Worm (Caenorhabditis elegans) whole organism, L3 larva: ENCODE results near the gene ctf-4.

Experiments used
- ama-1 ChIP-seq: fragments of 150-350 bp; optimal IDR thresholded peaks from 2 replicates; lab custom pipeline; 2018
- ceh-28 ChIP-seq: fragments of 150-350 bp; optimal IDR thresholded peaks from 2 replicates; lab custom pipeline; 2014; ENCODE audit warnings: missing biosample characterization, missing genetic modification reagents, missing genetic modification characterization
- mdl-1 ChIP-seq: fragments of 150-350 bp; optimal IDR thresholded peaks from 2 replicates; lab custom pipeline; 2014; ENCODE audit warnings: missing biosample characterization, missing genetic modification characterization
- nhr-12 ChIP-seq: fragments of 150-350 bp; optimal IDR thresholded peaks from 2 replicates; lab custom pipeline; 2014; ENCODE audit warnings: missing biosample characterization, missing genetic modification characterization
- nhr-25 ChIP-seq: sonication (generic microtip); optimal IDR thresholded peaks from 2 replicates; lab custom pipeline; 2017; ENCODE audit warnings: missing biosample characterization, missing genetic modification characterization
- nhr-28 ChIP-seq: fragments of 150-350 bp; optimal IDR thresholded peaks from 2 replicates; lab custom pipeline; 2014; ENCODE audit warnings: missing biosample characterization, missing genetic modification characterization
- nhr-77 ChIP-seq: fragments of 150-350 bp; optimal IDR thresholded peaks from 2 replicates; lab custom pipeline; 2014; ENCODE audit warnings: missing biosample characterization, missing genetic modification characterization
- pha-4 ChIP-seq: fragments of 150-350 bp; optimal IDR thresholded peaks from 2 replicates; lab custom pipeline; 2014; ENCODE audit warnings: missing biosample characterization, missing genetic modification reagents, missing genetic modification characterization
- zag-1 ChIP-seq: fragments of 150-350 bp; optimal IDR thresholded peaks from 2 replicates; lab custom pipeline; 2014; ENCODE audit warnings: missing biosample characterization, missing genetic modification characterization
- ztf-11 ChIP-seq: fragments of 150-350 bp; optimal IDR thresholded peaks from 2 replicates; lab custom pipeline; 2014; ENCODE audit warnings: missing biosample characterization, missing genetic modification characterization
- ztf-4 ChIP-seq: fragments of 150-350 bp; optimal IDR thresholded peaks from 2 replicates; lab custom pipeline; 2014; ENCODE audit warnings: missing biosample characterization, missing genetic modification characterization

DNA sequence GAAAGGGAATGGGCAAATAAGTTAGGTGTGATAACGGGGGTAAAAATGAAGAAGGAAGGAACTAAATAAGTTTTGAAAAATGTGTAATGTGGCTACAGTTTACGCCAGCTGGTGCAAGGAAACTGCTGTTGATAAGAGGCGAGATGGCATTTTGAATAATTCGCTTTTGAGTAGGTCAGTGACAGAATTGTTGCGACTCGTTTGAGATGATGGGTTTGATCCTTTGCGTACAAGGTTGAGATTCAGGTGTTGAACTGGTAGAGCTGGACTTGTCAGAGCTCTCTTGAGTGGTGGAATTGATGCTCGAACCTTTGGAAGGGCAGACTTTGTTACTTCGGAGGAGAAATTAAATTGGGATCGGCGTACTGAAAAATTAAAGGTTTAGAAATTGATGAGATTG is 46.5 kb upstream of the ctf-4 start:
- TF ChIP-seq nhr-12 (no peak), pha-4 (no peak), ztf-11 (no peak), nhr-28 (tag; lab: Kevin White, UChicago) (no peak), ztf-4 (tag; lab: Kevin White, UChicago) (no peak), ama-1 (no peak), nhr-25 (tag; lab: Kevin White, UChicago) (peak; percentile 10), ceh-28 (tag; lab: Kevin White, UChicago) (no peak), nhr-77 (tag; lab: Kevin White, UChicago) (no peak), mdl-1 (tag; lab: Kevin White, UChicago) (no peak), zag-1 (tag; lab: Kevin White, UChicago) (no peak)
